Worm (Caenorhabditis elegans) whole organism, young adult: ENCODE results near the gene C29E4.13.
A peak's percentile ranks its signal among the peaks of the same experiment; 100 is the strongest.

Experiments
- C06A6.2 ChIP-seq: fragments of 200-800 bp; sonication (Bioruptor generic); conservative IDR thresholded peaks from 2 replicates; pipeline ENCODE4 v1.3.6; 2022; ENCODE audit warnings: missing genetic modification characterization, missing compliant biosample characterization
- C17E4.6 ChIP-seq: fragments of 200-800 bp; sonication (Bioruptor generic); IDR thresholded peaks from 2 replicates; pipeline ENCODE4 v1.3.6; 2022; ENCODE audit warnings: missing genetic modification reagents, missing genetic modification characterization, missing compliant biosample characterization
- F10E7.11 ChIP-seq: sonication (generic microtip); optimal IDR thresholded peaks from 2 replicates; lab custom pipeline; 2017; ENCODE audit warnings: mild to moderate bottlenecking, missing genetic modification characterization, moderate library complexity, missing compliant biosample characterization
- F22D6.2 ChIP-seq: sonication (generic microtip); optimal IDR thresholded peaks from 2 replicates; lab custom pipeline; 2016; ENCODE audit warnings: mild to moderate bottlenecking, missing genetic modification characterization, missing compliant biosample characterization
- F23B12.7 ChIP-seq: sonication (generic microtip); optimal IDR thresholded peaks from 2 replicates; lab custom pipeline; 2017; ENCODE audit warnings: missing genetic modification characterization, mild to moderate bottlenecking, missing compliant biosample characterization, antibody characterized with exemption, moderate library complexity; ENCODE audit not compliant: insufficient read depth
- F37B4.10 ChIP-seq: fragments of 200-800 bp; sonication (Bioruptor generic); IDR thresholded peaks from 2 replicates; pipeline ENCODE4 v1.3.6; 2022; ENCODE audit warnings: missing genetic modification characterization, missing compliant biosample characterization
- F49E8.2 ChIP-seq: sonication (generic microtip); optimal IDR thresholded peaks from 3 replicates; lab custom pipeline; 2017; ENCODE audit warnings: missing genetic modification characterization, mild to moderate bottlenecking, missing compliant biosample characterization, antibody characterized with exemption, moderate library complexity; ENCODE audit not compliant: insufficient read depth
- F57A8.1 ChIP-seq: fragments of 200-800 bp; sonication (Bioruptor generic); optimal IDR thresholded peaks from 2 replicates; lab custom pipeline; 2018; ENCODE audit warnings: mild to moderate bottlenecking, missing genetic modification characterization, moderate library complexity, missing compliant biosample characterization
- K11D2.4 ChIP-seq: fragments of 200-800 bp; sonication (Bioruptor generic); IDR thresholded peaks from 2 replicates; pipeline ENCODE4 v1.3.6; 2022; ENCODE audit warnings: missing genetic modification reagents, missing genetic modification characterization, missing compliant biosample characterization
- K12H6.12 ChIP-seq: fragments of 200-800 bp; sonication (Bioruptor generic); optimal IDR thresholded peaks from 2 replicates; lab custom pipeline; 2018; ENCODE audit warnings: mild to moderate bottlenecking, missing genetic modification characterization, missing compliant biosample characterization
- T07F8.4 ChIP-seq: sonication (generic microtip); optimal IDR thresholded peaks from 2 replicates; lab custom pipeline; 2016; ENCODE audit warnings: mild to moderate bottlenecking, missing genetic modification characterization, moderate library complexity, missing compliant biosample characterization
- Y53F4B.3 ChIP-seq: fragments of 200-800 bp; sonication (Bioruptor generic); IDR thresholded peaks from 2 replicates; pipeline ENCODE4 v1.3.6; 2022; ENCODE audit warnings: missing genetic modification reagents, missing genetic modification characterization, missing compliant biosample characterization
- Y95B8A.8 ChIP-seq: fragments of 200-800 bp; sonication (Bioruptor generic); IDR thresholded peaks from 2 replicates; pipeline ENCODE4 v1.3.6; 2022; ENCODE audit warnings: missing genetic modification reagents, missing genetic modification characterization, missing compliant biosample characterization
- attf-5 ChIP-seq: fragments of 200-800 bp; sonication (Bioruptor generic); optimal IDR thresholded peaks from 2 replicates; lab custom pipeline; 2018; ENCODE audit warnings: mild to moderate bottlenecking, missing genetic modification characterization, missing compliant biosample characterization
- attf-6 ChIP-seq: fragments of 200-800 bp; sonication (Bioruptor generic); IDR thresholded peaks from 2 replicates; pipeline ENCODE4 v1.3.6; 2022; ENCODE audit warnings: missing genetic modification reagents, missing genetic modification characterization, missing compliant biosample characterization
- cebp-2 ChIP-seq: fragments of 200-800 bp; sonication (Bioruptor generic); IDR thresholded peaks from 2 replicates; pipeline ENCODE4 v1.3.6; 2022; ENCODE audit warnings: missing genetic modification characterization, missing compliant biosample characterization
- ceh-91 ChIP-seq: fragments of 200-800 bp; sonication (Bioruptor generic); IDR thresholded peaks from 2 replicates; pipeline ENCODE4 v1.3.6; 2022; ENCODE audit warnings: missing genetic modification reagents, missing genetic modification characterization, missing compliant biosample characterization
- chd-7 ChIP-seq: sonication (generic microtip); optimal IDR thresholded peaks from 2 replicates; lab custom pipeline; 2016; ENCODE audit warnings: mild to moderate bottlenecking, missing genetic modification characterization, moderate library complexity, missing compliant biosample characterization
- die-1 ChIP-seq: sonication (generic microtip); optimal IDR thresholded peaks from 2 replicates; lab custom pipeline; 2016; ENCODE audit warnings: missing genotype, mild to moderate bottlenecking, missing genetic modification characterization, missing compliant biosample characterization
- dox-1 ChIP-seq: fragments of 200-800 bp; sonication (Bioruptor generic); IDR thresholded peaks from 2 replicates; pipeline ENCODE4 v1.3.6; 2022; ENCODE audit warnings: missing genetic modification reagents, missing genetic modification characterization, missing compliant biosample characterization
- ekl-4 ChIP-seq: fragments of 200-800 bp; sonication (Bioruptor generic); IDR thresholded peaks from 2 replicates; pipeline ENCODE4 v1.3.6; 2022; ENCODE audit warnings: missing genetic modification reagents, missing genetic modification characterization, missing compliant biosample characterization
- fkh-3 ChIP-seq: sonication (generic microtip); optimal IDR thresholded peaks from 2 replicates; lab custom pipeline; 2016; ENCODE audit warnings: mild to moderate bottlenecking, missing genetic modification characterization, missing compliant biosample characterization
- hlh-12 ChIP-seq: sonication (generic microtip); optimal IDR thresholded peaks from 2 replicates; lab custom pipeline; 2016; ENCODE audit warnings: missing genetic modification characterization, missing compliant biosample characterization
- hmg-20 ChIP-seq: fragments of 200-800 bp; sonication (Bioruptor generic); IDR thresholded peaks from 2 replicates; pipeline ENCODE4 v1.3.6; 2022; ENCODE audit warnings: missing genetic modification reagents, missing genetic modification characterization, missing compliant biosample characterization
- lag-1 ChIP-seq: fragments of 200-800 bp; sonication (Bioruptor generic); IDR thresholded peaks from 2 replicates; pipeline ENCODE4 v1.3.6; 2022; ENCODE audit warnings: missing genetic modification reagents, missing genetic modification characterization, missing compliant biosample characterization
- let-607 ChIP-seq, 2 experiments: fragments of 200-800 bp in 1 of 2; sonication (Bioruptor generic) in 1 of 2; sonication (generic microtip) in 1 of 2; optimal IDR thresholded peaks; 2 replicates each; lab custom pipeline; 2016 to 2018; ENCODE audit warnings: mild to moderate bottlenecking in 2 of 2, missing compliant biosample characterization in 2 of 2, missing genetic modification characterization in 2 of 2, moderate library complexity in 2 of 2, missing genotype in 1 of 2
- lin-26 ChIP-seq: fragments of 200-800 bp; sonication (Bioruptor generic); IDR thresholded peaks from 2 replicates; pipeline ENCODE4 v1.3.6; 2022; ENCODE audit warnings: missing genetic modification reagents, missing genetic modification characterization, missing compliant biosample characterization
- lin-35 ChIP-seq, 3 experiments: fragments of 150-350 bp in 2 of 3; sonication (generic microtip) in 1 of 3; optimal IDR thresholded peaks; 2 replicates each; lab custom pipeline; 2014 to 2018; ENCODE audit warnings: missing biosample characterization in 3 of 3, missing genetic modification characterization in 3 of 3, missing genetic modification reagents in 3 of 3
- madf-10 ChIP-seq: sonication (generic microtip); optimal IDR thresholded peaks from 2 replicates; lab custom pipeline; 2016; ENCODE audit warnings: mild to moderate bottlenecking, missing genetic modification characterization, missing compliant biosample characterization
- madf-6 ChIP-seq: fragments of 200-800 bp; sonication (Bioruptor generic); IDR thresholded peaks from 2 replicates; pipeline ENCODE4 v1.3.6; 2022; ENCODE audit warnings: missing genetic modification reagents, missing genetic modification characterization, missing compliant biosample characterization
- mcd-1 ChIP-seq: fragments of 200-800 bp; sonication (Bioruptor generic); IDR thresholded peaks from 2 replicates; pipeline ENCODE4 v1.3.6; 2022; ENCODE audit warnings: missing genetic modification reagents, missing genetic modification characterization, missing compliant biosample characterization
- mel-28 ChIP-seq: sonication (generic microtip); optimal IDR thresholded peaks from 2 replicates; lab custom pipeline; 2016; ENCODE audit warnings: borderline replicate concordance, mild to moderate bottlenecking, missing genetic modification characterization, missing compliant biosample characterization
- mes-4 ChIP-seq: sonication (generic microtip); optimal IDR thresholded peaks from 2 replicates; lab custom pipeline; 2016; ENCODE audit warnings: missing genotype, missing genetic modification characterization, missing compliant biosample characterization
- mxl-1 ChIP-seq: sonication (generic microtip); optimal IDR thresholded peaks from 2 replicates; lab custom pipeline; 2016; ENCODE audit warnings: missing genetic modification characterization, missing compliant biosample characterization
- nhr-80 ChIP-seq: sonication (generic microtip); optimal IDR thresholded peaks from 2 replicates; lab custom pipeline; 2016; ENCODE audit warnings: missing genetic modification characterization, missing compliant biosample characterization
- nhr-90 ChIP-seq: sonication (generic microtip); optimal IDR thresholded peaks from 2 replicates; lab custom pipeline; 2016; ENCODE audit warnings: missing genotype, mild to moderate bottlenecking, missing genetic modification characterization, missing compliant biosample characterization
- pha-4 ChIP-seq: fragments of 150-350 bp; sonication (generic microtip); optimal IDR thresholded peaks from 2 replicates; lab custom pipeline; 2014; ENCODE audit warnings: missing biosample characterization, missing genetic modification reagents, missing genetic modification characterization
- rcor-1 ChIP-seq: fragments of 200-800 bp; sonication (Bioruptor generic); IDR thresholded peaks from 2 replicates; pipeline ENCODE4 v1.3.6; 2022; ENCODE audit warnings: missing genetic modification reagents, missing genetic modification characterization, missing compliant biosample characterization
- rec-8 ChIP-seq, 2 experiments: sonication (generic microtip); optimal IDR thresholded peaks; 2 replicates each; lab custom pipeline; 2016; ENCODE audit warnings: mild to moderate bottlenecking in 2 of 2, missing genetic modification characterization in 2 of 2, missing genetic modification reagents in 2 of 2, missing genotype in 2 of 2, missing biosample characterization in 1 of 2, missing compliant biosample characterization in 1 of 2, moderate library complexity in 1 of 2
- sdz-38 ChIP-seq: sonication (generic microtip); optimal IDR thresholded peaks from 2 replicates; lab custom pipeline; 2016; ENCODE audit warnings: missing genotype, missing genetic modification characterization, missing compliant biosample characterization
- somi-1 ChIP-seq: fragments of 200-800 bp; sonication (Bioruptor generic); optimal IDR thresholded peaks from 2 replicates; lab custom pipeline; 2018; ENCODE audit warnings: mild to moderate bottlenecking, missing genetic modification characterization, missing compliant biosample characterization
- sptf-2 ChIP-seq: fragments of 200-800 bp; sonication (Bioruptor generic); optimal IDR thresholded peaks from 2 replicates; lab custom pipeline; 2018; ENCODE audit warnings: mild to moderate bottlenecking, missing genetic modification characterization, missing compliant biosample characterization
- tbp1 ChIP-seq: fragments of 200-800 bp; sonication (Bioruptor generic); optimal IDR thresholded peaks from 2 replicates; lab custom pipeline; 2018; ENCODE audit warnings: mild to moderate bottlenecking, missing genetic modification characterization, missing compliant biosample characterization
- tbx-9 ChIP-seq: sonication (generic microtip); optimal IDR thresholded peaks from 2 replicates; lab custom pipeline; 2016; ENCODE audit warnings: borderline replicate concordance, missing genetic modification characterization, inconsistent platforms, missing compliant biosample characterization
- zfh-2 ChIP-seq: fragments of 200-800 bp; sonication (Bioruptor generic); conservative IDR thresholded peaks from 2 replicates; pipeline ENCODE4 v1.3.6; 2022; ENCODE audit warnings: missing genetic modification reagents, missing genetic modification characterization, missing compliant biosample characterization
- ztf-18 ChIP-seq: sonication (generic microtip); optimal IDR thresholded peaks from 2 replicates; lab custom pipeline; 2016; ENCODE audit warnings: missing genotype, mild to moderate bottlenecking, missing genetic modification characterization, missing compliant biosample characterization
- ztf-22 ChIP-seq: fragments of 200-800 bp; sonication (Bioruptor generic); optimal IDR thresholded peaks from 2 replicates; lab custom pipeline; 2018; ENCODE audit warnings: mild to moderate bottlenecking, missing genetic modification characterization, moderate library complexity, missing compliant biosample characterization
- ztf-26 ChIP-seq: sonication (generic microtip); optimal IDR thresholded peaks from 2 replicates; lab custom pipeline; 2017; ENCODE audit warnings: missing genetic modification characterization, missing compliant biosample characterization
- ztf-28 ChIP-seq: fragments of 200-800 bp; sonication (Bioruptor generic); IDR thresholded peaks from 2 replicates; pipeline ENCODE4 v1.3.6; 2022; ENCODE audit warnings: missing genetic modification reagents, missing genetic modification characterization, missing compliant biosample characterization

The C29E4.13 gene

ce11 chrIII:7973201-7973767 lies 44.8 kb upstream of the C29E4.13 start, which contains the start of the genes eef-1B.1 and aco-2 (continued):
- no peak for TF ChIP-seq chd-7 (tag; lab: Kevin White, UChicago)
- peak; percentile 94 for TF ChIP-seq nhr-80 (tag; lab: Kevin White, UChicago)
- TF ChIP-seq rcor-1 (GFP tag; lab: Robert Waterston, UW) = peak; percentile 67
- TF ChIP-seq F23B12.7 (tag; lab: Kevin White, UChicago) = peak; percentile 57
- TF ChIP-seq F10E7.11 (tag; lab: Kevin White, UChicago) = no peak
- TF ChIP-seq madf-10 (tag; lab: Kevin White, UChicago) = peak; percentile 52
- TF ChIP-seq cebp-2 (GFP tag; lab: Robert Waterston, UW) = no peak
- TF ChIP-seq mel-28 (tag; lab: Kevin White, UChicago) = no peak
- TF ChIP-seq attf-5 (GFP tag; lab: Kevin White, UChicago) = peak; percentile 88
- no peak for TF ChIP-seq lag-1 (GFP tag; lab: Robert Waterston, UW)
- TF ChIP-seq lin-35 (GFP tag; optimal IDR thresholded peaks at IDR 0.05; lab: Kevin White, UChicago) = peak in 2 of 3 experiments; percentile 3 to 89
- TF ChIP-seq lin-26 (GFP tag; lab: Robert Waterston, UW) = no peak
- TF ChIP-seq K12H6.12 (tag; lab: Kevin White, UChicago) = peak; percentile 52
- TF ChIP-seq sdz-38 (tag; lab: Kevin White, UChicago) = no peak
- TF ChIP-seq rec-8 (tag; optimal IDR thresholded peaks at IDR 0.05; lab: Kevin White, UChicago) = no peak
- peak; percentile 64; the same call in 1 of the 2 replicates for TF ChIP-seq C06A6.2
- no peak for TF ChIP-seq C17E4.6
- no peak for TF ChIP-seq ztf-28 (GFP tag; lab: Robert Waterston, UW)
- no peak for TF ChIP-seq ceh-91
- peak; percentile 64; the same call in 1 of the 2 replicates for TF ChIP-seq Y95B8A.8 (GFP tag; lab: Robert Waterston, UW)
- peak; percentile 87 for TF ChIP-seq ekl-4 (GFP tag; lab: Robert Waterston, UW)
- TF ChIP-seq sptf-2 (GFP tag; lab: Kevin White, UChicago) = no peak
- no peak for TF ChIP-seq mes-4
- peak; percentile 88 for TF ChIP-seq mcd-1 (GFP tag; lab: Robert Waterston, UW)
- TF ChIP-seq madf-6 (GFP tag; lab: Robert Waterston, UW) = peak; percentile 84
- TF ChIP-seq tbp1 (GFP tag; lab: Kevin White, UChicago) = peak; percentile 70
- no peak for TF ChIP-seq F22D6.2
- TF ChIP-seq ztf-18 (tag; lab: Kevin White, UChicago) = peak; percentile 98
- TF ChIP-seq attf-6 (GFP tag; lab: Robert Waterston, UW) = no peak
- TF ChIP-seq F49E8.2 (tag; lab: Kevin White, UChicago) = no peak
- no peak for TF ChIP-seq mxl-1 (tag; lab: Kevin White, UChicago)
- TF ChIP-seq F57A8.1 (GFP tag; lab: Kevin White, UChicago) = no peak
- peak; percentile 74 for TF ChIP-seq ztf-26 (tag; lab: Kevin White, UChicago)
- no peak for TF ChIP-seq hlh-12 (tag; lab: Kevin White, UChicago)
- TF ChIP-seq pha-4 (tag; lab: Kevin White, UChicago) = no peak
- no peak for TF ChIP-seq hmg-20
- TF ChIP-seq die-1 (tag; lab: Kevin White, UChicago) = no peak
- peak; percentile 88 for TF ChIP-seq dox-1 (GFP tag; lab: Robert Waterston, UW)
- TF ChIP-seq T07F8.4 (tag; lab: Kevin White, UChicago) = no peak
- TF ChIP-seq F37B4.10 (GFP tag; lab: Robert Waterston, UW) = no peak
- TF ChIP-seq nhr-90 = no peak
- TF ChIP-seq fkh-3 (tag; lab: Kevin White, UChicago) = no peak
- no peak for TF ChIP-seq ztf-22 (GFP tag; lab: Kevin White, UChicago)
- TF ChIP-seq let-607 (tag; optimal IDR thresholded peaks at IDR 0.05; lab: Kevin White, UChicago) = peak; percentile 9 to 69
- no peak for TF ChIP-seq tbx-9 (tag; lab: Kevin White, UChicago)
- peak; percentile 84 for TF ChIP-seq K11D2.4 (GFP tag; lab: Robert Waterston, UW)
- no peak for TF ChIP-seq Y53F4B.3
- TF ChIP-seq zfh-2 = peak; percentile 89
- TF ChIP-seq somi-1 (GFP tag; lab: Kevin White, UChicago) = no peak
